Worm (Caenorhabditis elegans) whole organism, L1 larva: ENCODE results near the gene scd-1.
A peak's percentile ranks its signal among the peaks of the same experiment; 100 is the strongest.

Source experiments
- C16A3.4 ChIP-seq: fragments of 150-350 bp; optimal IDR thresholded peaks from 2 replicates; lab custom pipeline; 2014; ENCODE audit warnings: missing biosample characterization, missing genetic modification characterization
- C34B4.2 ChIP-seq: sonication (generic microtip); optimal IDR thresholded peaks from 2 replicates; lab custom pipeline; 2017; ENCODE audit warnings: mild to moderate bottlenecking, missing genetic modification characterization, missing compliant biosample characterization
- F16B12.6 ChIP-seq: fragments of 150-350 bp; optimal IDR thresholded peaks from 2 replicates; lab custom pipeline; 2014; ENCODE audit warnings: missing biosample characterization, missing genetic modification characterization
- aha-1 ChIP-seq: fragments of 150-350 bp; optimal IDR thresholded peaks from 2 replicates; lab custom pipeline; 2014; ENCODE audit warnings: missing biosample characterization, missing genetic modification characterization
- alr-1 ChIP-seq: fragments of 200-800 bp; sonication (Bioruptor generic); optimal IDR thresholded peaks from 2 replicates; lab custom pipeline; 2018; ENCODE audit warnings: borderline replicate concordance, mild to moderate bottlenecking, missing genetic modification characterization, missing compliant biosample characterization
- ceh-63 ChIP-seq: fragments of 200-800 bp; sonication (Bioruptor generic); optimal IDR thresholded peaks from 2 replicates; lab custom pipeline; 2018; ENCODE audit warnings: mild to moderate bottlenecking, missing genetic modification characterization, missing compliant biosample characterization
- ceh-8 ChIP-seq: fragments of 200-800 bp; sonication (Bioruptor generic); optimal IDR thresholded peaks from 2 replicates; lab custom pipeline; 2018; ENCODE audit warnings: mild to moderate bottlenecking, missing genetic modification characterization, moderate library complexity, missing compliant biosample characterization
- ceh-82 ChIP-seq, 3 experiments: fragments of 150-350 bp in 1 of 3; sonication (generic microtip) in 2 of 3; optimal IDR thresholded peaks; 2 replicates each; lab custom pipeline; 2014 to 2017; ENCODE audit warnings: missing biosample characterization in 3 of 3, missing genetic modification characterization in 3 of 3
- ceh-88 ChIP-seq: fragments of 200-800 bp; sonication (Bioruptor generic); IDR thresholded peaks from 2 replicates; pipeline ENCODE4 v1.3.6; 2022; ENCODE audit warnings: missing genetic modification characterization, missing compliant biosample characterization
- ces-1 ChIP-seq: fragments of 150-350 bp; optimal IDR thresholded peaks from 2 replicates; lab custom pipeline; 2014; ENCODE audit warnings: missing biosample characterization, missing genetic modification reagents, missing genetic modification characterization
- dpl-1 ChIP-seq, 3 experiments: fragments of 150-350 bp in 2 of 3; sonication (generic microtip) in 1 of 3; optimal IDR thresholded peaks; 2 replicates each; lab custom pipeline; 2014 to 2017; ENCODE audit warnings: missing biosample characterization in 3 of 3, missing genetic modification characterization in 3 of 3, missing genetic modification reagents in 3 of 3
- dsc-1 ChIP-seq: sonication (generic microtip); optimal IDR thresholded peaks from 2 replicates; lab custom pipeline; 2016; ENCODE audit warnings: mild to moderate bottlenecking, missing genetic modification characterization, missing compliant biosample characterization
- efl-1 ChIP-seq, 4 experiments: fragments of 150-350 bp; optimal IDR thresholded peaks in 3 of 4; peaks in 1 of 4; 1 replicate in 1 of 4; 2 replicates in 3 of 4; lab custom pipeline; 2014; ENCODE audit warnings: missing biosample characterization in 2 of 4, missing genetic modification characterization in 2 of 4, missing genetic modification reagents in 2 of 4
- efl-3 ChIP-seq: fragments of 200-800 bp; sonication (Bioruptor generic); optimal IDR thresholded peaks from 2 replicates; lab custom pipeline; 2018; ENCODE audit warnings: mild to moderate bottlenecking, missing genetic modification characterization, missing compliant biosample characterization
- egl-13 ChIP-seq: sonication (generic microtip); optimal IDR thresholded peaks from 2 replicates; lab custom pipeline; 2016; ENCODE audit warnings: missing genotype, missing genetic modification reagents, missing genetic modification characterization, missing compliant biosample characterization
- egl-27 ChIP-seq, 2 experiments: fragments of 150-350 bp in 1 of 2; sonication (generic microtip); optimal IDR thresholded peaks; 3 replicates each; lab custom pipeline; 2017 to 2018; ENCODE audit warnings: missing biosample characterization in 2 of 2, missing genetic modification characterization in 2 of 2, missing genetic modification reagents in 2 of 2
- fkh-4 ChIP-seq: sonication (generic microtip); optimal IDR thresholded peaks from 2 replicates; lab custom pipeline; 2016; ENCODE audit warnings: missing compliant biosample characterization, missing genetic modification characterization, borderline replicate concordance
- fos-1 ChIP-seq: fragments of 150-350 bp; optimal IDR thresholded peaks from 2 replicates; lab custom pipeline; 2014; ENCODE audit warnings: missing biosample characterization, missing genetic modification characterization
- hlh-4 ChIP-seq: sonication (generic microtip); optimal IDR thresholded peaks from 2 replicates; lab custom pipeline; 2016; ENCODE audit warnings: mild to moderate bottlenecking, missing genetic modification characterization, missing compliant biosample characterization
- irx-1 ChIP-seq: sonication (generic microtip); optimal IDR thresholded peaks from 2 replicates; lab custom pipeline; 2016; ENCODE audit warnings: missing genetic modification characterization, missing compliant biosample characterization
- isw-1 ChIP-seq: fragments of 200-800 bp; sonication (Bioruptor generic); IDR thresholded peaks from 2 replicates; pipeline ENCODE4 v1.3.6; 2022; ENCODE audit warnings: missing genetic modification characterization, missing compliant biosample characterization
- lin-15B ChIP-seq: fragments of 150-350 bp; sonication (generic microtip); optimal IDR thresholded peaks from 3 replicates; lab custom pipeline; 2014; ENCODE audit warnings: missing biosample characterization, missing genetic modification characterization
- lin-39 ChIP-seq: fragments of 150-350 bp; optimal IDR thresholded peaks from 2 replicates; lab custom pipeline; 2014; ENCODE audit warnings: missing biosample characterization, missing genetic modification reagents, missing genetic modification characterization
- lir-3 ChIP-seq: sonication (generic microtip); optimal IDR thresholded peaks from 2 replicates; lab custom pipeline; 2016; ENCODE audit warnings: mild to moderate bottlenecking, missing genetic modification characterization, moderate library complexity, missing compliant biosample characterization; ENCODE audit not compliant: poor library complexity
- lsy-2 ChIP-seq, 2 experiments: fragments of 150-350 bp; optimal IDR thresholded peaks; 2 replicates each; lab custom pipeline; 2014; ENCODE audit warnings: missing biosample characterization in 2 of 2, missing genetic modification characterization in 2 of 2
- mep-1 ChIP-seq: fragments of 150-350 bp; optimal IDR thresholded peaks from 2 replicates; lab custom pipeline; 2014; ENCODE audit warnings: missing biosample characterization, missing genetic modification characterization
- nhr-12 ChIP-seq: sonication (generic microtip); optimal IDR thresholded peaks from 2 replicates; lab custom pipeline; 2017; ENCODE audit warnings: missing biosample characterization, missing genetic modification characterization
- nhr-237 ChIP-seq: fragments of 150-350 bp; optimal IDR thresholded peaks from 2 replicates; lab custom pipeline; 2014; ENCODE audit warnings: missing biosample characterization, missing genetic modification characterization
- nhr-28 ChIP-seq: fragments of 150-350 bp; optimal IDR thresholded peaks from 2 replicates; lab custom pipeline; 2014; ENCODE audit warnings: missing biosample characterization, missing genetic modification characterization
- nhr-71 ChIP-seq: sonication (generic microtip); optimal IDR thresholded peaks from 2 replicates; lab custom pipeline; 2016; ENCODE audit warnings: mild to moderate bottlenecking, missing genetic modification characterization, moderate library complexity, missing compliant biosample characterization
- nhr-76 ChIP-seq: sonication (generic microtip); optimal IDR thresholded peaks from 2 replicates; lab custom pipeline; 2017; ENCODE audit warnings: missing biosample characterization, missing genetic modification characterization
- nhr-77 ChIP-seq: fragments of 150-350 bp; optimal IDR thresholded peaks from 2 replicates; lab custom pipeline; 2014; ENCODE audit warnings: missing biosample characterization, missing genetic modification characterization
- nhr-85 ChIP-seq: sonication (generic microtip); peaks from one replicate; lab custom pipeline; 2016; ENCODE audit warnings: missing genetic modification characterization, inconsistent platforms, missing compliant biosample characterization
- pqm-1 ChIP-seq: sonication (generic microtip); optimal IDR thresholded peaks from 3 replicates; lab custom pipeline; 2017; ENCODE audit warnings: missing biosample characterization, missing genetic modification characterization
- skn-1 ChIP-seq: fragments of 150-350 bp; optimal IDR thresholded peaks from 2 replicates; lab custom pipeline; 2014; ENCODE audit warnings: missing biosample characterization, missing genetic modification characterization
- snpc-4 ChIP-seq: fragments of 150-350 bp; optimal IDR thresholded peaks from 2 replicates; lab custom pipeline; 2014; ENCODE audit warnings: missing biosample characterization, missing genetic modification characterization
- sox-4 ChIP-seq: sonication (generic microtip); optimal IDR thresholded peaks from 2 replicates; lab custom pipeline; 2016; ENCODE audit warnings: missing genetic modification characterization, missing compliant biosample characterization
- sptf-1 ChIP-seq: fragments of 150-350 bp; optimal IDR thresholded peaks from 2 replicates; lab custom pipeline; 2014; ENCODE audit warnings: missing biosample characterization, missing genetic modification characterization
- sup-37 ChIP-seq: fragments of 200-800 bp; sonication (Bioruptor generic); optimal IDR thresholded peaks from 2 replicates; lab custom pipeline; 2018; ENCODE audit warnings: mild to moderate bottlenecking, missing genetic modification characterization, missing compliant biosample characterization
- tbx-2 ChIP-seq: sonication (generic microtip); optimal IDR thresholded peaks from 2 replicates; lab custom pipeline; 2016; ENCODE audit warnings: missing genetic modification characterization, missing compliant biosample characterization
- tlp-1 ChIP-seq: fragments of 150-350 bp; optimal IDR thresholded peaks from 2 replicates; lab custom pipeline; 2014; ENCODE audit warnings: missing biosample characterization, missing genetic modification characterization
- unc-30 ChIP-seq: sonication (generic microtip); optimal IDR thresholded peaks from 2 replicates; lab custom pipeline; 2017; ENCODE audit warnings: missing biosample characterization, missing genetic modification characterization
- unc-62 ChIP-seq: fragments of 150-350 bp; optimal IDR thresholded peaks from 2 replicates; lab custom pipeline; 2014; ENCODE audit warnings: missing biosample characterization, missing genetic modification reagents, missing genetic modification characterization
- vab-15 ChIP-seq: sonication (generic microtip); optimal IDR thresholded peaks from 2 replicates; lab custom pipeline; 2017; ENCODE audit warnings: missing genotype, mild to moderate bottlenecking, missing genetic modification characterization, missing compliant biosample characterization
- zip-4 ChIP-seq: fragments of 200-800 bp; sonication (Bioruptor generic); optimal IDR thresholded peaks from 2 replicates; lab custom pipeline; 2018; ENCODE audit warnings: mild to moderate bottlenecking, missing genetic modification characterization, moderate library complexity, missing compliant biosample characterization
- ztf-11 ChIP-seq, 2 experiments: sonication (generic microtip); optimal IDR thresholded peaks; 2 replicates each; lab custom pipeline; 2016 to 2017; ENCODE audit warnings: missing genetic modification characterization in 2 of 2, missing biosample characterization in 1 of 2, missing compliant biosample characterization in 1 of 2

The scd-1 gene

ce11 chrX:12500777-12501176 is 24.8 kb downstream of the scd-1 start (continued):
- TF ChIP-seq lir-3 (tag; lab: Kevin White, UChicago), result peak; percentile 70
- peak; percentile 53 to 80 for TF ChIP-seq lsy-2 (tag; optimal IDR thresholded peaks at IDR 0.05; lab: Kevin White, UChicago)
- TF ChIP-seq tlp-1 (tag; lab: Kevin White, UChicago), result no peak
- TF ChIP-seq F16B12.6 (tag; lab: Kevin White, UChicago), result no peak
- no peak for TF ChIP-seq nhr-237 (tag; lab: Kevin White, UChicago)
- TF ChIP-seq ceh-88, result peak; percentile 55
- no peak for TF ChIP-seq fkh-4 (tag; lab: Kevin White, UChicago)
- TF ChIP-seq isw-1 (GFP tag; lab: Robert Waterston, UW), result no peak
- TF ChIP-seq sox-4, result no peak
- TF ChIP-seq egl-13 (tag; lab: Kevin White, UChicago), result no peak
- TF ChIP-seq lin-15B, result no peak
- no peak for TF ChIP-seq ztf-11 (tag; optimal IDR thresholded peaks at IDR 0.05; lab: Kevin White, UChicago)
- no peak for TF ChIP-seq sup-37
- no peak for TF ChIP-seq snpc-4 (tag; lab: Kevin White, UChicago)
- no peak for TF ChIP-seq ces-1 (GFP tag; lab: Kevin White, UChicago)
- no peak for TF ChIP-seq zip-4 (GFP tag; lab: Kevin White, UChicago)
- TF ChIP-seq unc-62 (GFP tag; lab: Kevin White, UChicago), result no peak
- TF ChIP-seq hlh-4 (tag; lab: Kevin White, UChicago), result no peak
- peak; percentile 84 for TF ChIP-seq tbx-2 (tag; lab: Kevin White, UChicago)
- no peak for TF ChIP-seq skn-1 (tag; lab: Kevin White, UChicago)
- TF ChIP-seq ceh-8 (GFP tag; lab: Kevin White, UChicago), result no peak
- no peak for TF ChIP-seq efl-1 (optimal IDR thresholded peaks at IDR 0.05; lab: Kevin White, UChicago)
- peak in 1 of 2 experiments; percentile 80 for TF ChIP-seq efl-1 (GFP tag; optimal IDR thresholded peaks at IDR 0.05 in 1 of 2; lab: Kevin White, UChicago)
- no peak for TF ChIP-seq ceh-82 (tag; optimal IDR thresholded peaks at IDR 0.05; lab: Kevin White, UChicago)
- peak; percentile 32 for TF ChIP-seq efl-3
- peak; percentile 99 for TF ChIP-seq nhr-85 (tag; lab: Kevin White, UChicago)
- TF ChIP-seq egl-27 (tag; optimal IDR thresholded peaks at IDR 0.05; lab: Kevin White, UChicago), result peak; percentile 40 to 65
- no peak for TF ChIP-seq unc-30 (tag; lab: Kevin White, UChicago)
- TF ChIP-seq nhr-12 (tag; lab: Kevin White, UChicago), result no peak
- peak; percentile 50 for TF ChIP-seq C16A3.4
- TF ChIP-seq alr-1 (tag; lab: Kevin White, UChicago), result no peak
- TF ChIP-seq nhr-77 (tag; lab: Kevin White, UChicago), result peak; percentile 36
- TF ChIP-seq nhr-76, result no peak
- no peak for TF ChIP-seq sptf-1 (tag; lab: Kevin White, UChicago)
- no peak for TF ChIP-seq vab-15 (tag; lab: Kevin White, UChicago)
- TF ChIP-seq, all 84 proteins: peak for 33

- TF ChIP-seq lir-3 (tag; lab: Kevin White, UChicago) (no peak), efl-1 (optimal IDR thresholded peaks at IDR 0.05; lab: Kevin White, UChicago) (no peak), efl-1 (GFP tag; optimal IDR thresholded peaks at IDR 0.05 in 1 of 2; lab: Kevin White, UChicago) (no peak), dsc-1 (tag; lab: Kevin White, UChicago) (no peak), nhr-28 (no peak), lin-15B (no peak), unc-62 (GFP tag; lab: Kevin White, UChicago) (no peak), ceh-8 (GFP tag; lab: Kevin White, UChicago) (no peak), skn-1 (tag; lab: Kevin White, UChicago) (no peak), ceh-63 (GFP tag; lab: Kevin White, UChicago) (no peak), C34B4.2 (tag; lab: Kevin White, UChicago) (no peak), aha-1 (tag; lab: Kevin White, UChicago) (no peak), nhr-71 (tag; lab: Kevin White, UChicago) (no peak), irx-1 (no peak), pqm-1 (tag; lab: Kevin White, UChicago) (no peak), nhr-77 (tag; lab: Kevin White, UChicago) (no peak), fos-1 (tag; lab: Kevin White, UChicago) (no peak), nhr-237 (tag; lab: Kevin White, UChicago) (no peak), mep-1 (tag; lab: Kevin White, UChicago) (no peak), dpl-1 (GFP tag; optimal IDR thresholded peaks at IDR 0.05; lab: Kevin White, UChicago) (no peak), lin-39 (no peak)
These were observed 33.1 kb downstream of the scd-1 start, which contains the start of gene lips-1 for ce11 chrX:12492467-12492866. TSS of gene lips-1 (plus strand) at chrX:12492767.
